Fruit fly (Drosophila melanogaster): ENCODE data around the gene mRpL20.

mRpL20 gene

DNA sequence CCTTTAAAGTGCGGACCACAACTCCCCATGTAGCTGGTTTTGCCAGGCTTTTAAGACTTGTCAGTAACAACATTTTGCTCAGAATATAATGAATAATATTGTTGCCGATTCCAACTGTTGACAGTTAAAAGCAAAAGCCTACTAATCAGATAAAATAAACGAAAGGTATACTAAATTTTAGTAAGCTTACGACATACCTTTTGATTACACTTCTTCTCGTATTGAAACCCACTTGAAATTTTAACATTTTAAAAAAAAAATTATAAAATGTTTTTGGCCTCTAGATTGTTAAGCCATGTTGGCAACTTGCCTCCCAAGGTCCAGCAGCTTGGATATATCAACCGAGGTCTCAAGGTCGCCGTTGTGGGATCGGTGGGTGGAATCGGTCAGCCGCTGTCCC lies 45.4 kb downstream of the mRpL20 start, which contains the start of the genes CG10748 and CG10749:
TSS of gene CG10748 (minus strand) at position 101 of the 400 bp plus-strand sequence.
TSS of gene CG10749 (plus strand) at position 216 of the 400 bp plus-strand sequence.
- TF ChIP-seq Clk (GFP tag; optimal IDR thresholded peaks at IDR 0.05): no peak
- TF ChIP-seq toe (GFP tag; optimal IDR thresholded peaks at IDR 0.05): no peak
- no peak for TF ChIP-seq Crg-1 (GFP tag; optimal IDR thresholded peaks at IDR 0.05)
- TF ChIP-seq CG1620 (GFP tag; optimal IDR thresholded peaks at IDR 0.05): no peak
- TF ChIP-seq CG5204 (GFP tag; optimal IDR thresholded peaks at IDR 0.05): no peak
- TF ChIP-seq Hr96 (GFP tag; optimal IDR thresholded peaks at IDR 0.05): no peak
- no peak for TF ChIP-seq CG7101 (tag; optimal IDR thresholded peaks at IDR 0.05)
- no peak for TF ChIP-seq Mnt (GFP tag; optimal IDR thresholded peaks at IDR 0.05)
- TF ChIP-seq CG33017 (tag; optimal IDR thresholded peaks at IDR 0.05): no peak
- TF ChIP-seq kay (GFP tag; ENCODE audit: borderline replicate concordance): no peak
- no peak for TF ChIP-seq CG11617 (GFP tag; optimal IDR thresholded peaks at IDR 0.05)
- no peak for TF ChIP-seq CG14711 (tag; optimal IDR thresholded peaks at IDR 0.05)
- no peak for TF ChIP-seq CG12768 (GFP tag; optimal IDR thresholded peaks at IDR 0.05)
- TF ChIP-seq bab1 (GFP tag; optimal IDR thresholded peaks at IDR 0.05): no peak
- no peak for TF ChIP-seq CG7045 (GFP tag; optimal IDR thresholded peaks at IDR 0.05)
- TF ChIP-seq tj (GFP tag; optimal IDR thresholded peaks at IDR 0.05): no peak

- TF ChIP-seq ovo (GFP tag; optimal IDR thresholded peaks at IDR 0.05): no peak
- TF ChIP-seq tj (GFP tag; optimal IDR thresholded peaks at IDR 0.05): no peak
- no peak for TF ChIP-seq cic (GFP tag; optimal IDR thresholded peaks at IDR 0.05)
- TF ChIP-seq CG14711 (tag; optimal IDR thresholded peaks at IDR 0.05): no peak
- TF ChIP-seq kay (GFP tag; ENCODE audit: borderline replicate concordance): no peak
- no peak for TF ChIP-seq CG7045 (GFP tag; optimal IDR thresholded peaks at IDR 0.05)
- no peak for TF ChIP-seq Crg-1 (GFP tag; optimal IDR thresholded peaks at IDR 0.05)
- TF ChIP-seq cnc (optimal IDR thresholded peaks at IDR 0.05): no peak
- TF ChIP-seq CG33017 (tag; optimal IDR thresholded peaks at IDR 0.05): no peak
- no peak for TF ChIP-seq pad (GFP tag; optimal IDR thresholded peaks at IDR 0.05)
These were observed 50.0 kb downstream of the mRpL20 start, which contains the start of gene Or69a for dm6 chr3L:12967633-12968032. Gene Or69a, minus strand, starts transcription at chr3L:12967733.

Measured in whole organism, adult.